Fruit fly (Drosophila melanogaster) whole organism, embryonic: ENCODE results near the gene CG9452.
A peak's percentile ranks its signal among the peaks of the same experiment; 100 is the strongest.

Experiments used
- Adf1 ChIP-seq: fragments of 200-800 bp; sonication (Bioruptor generic); IDR thresholded peaks from 2 replicates; pipeline ENCODE4 v1.3.6; 2022; ENCODE audit warnings: missing biosample characterization, missing genetic modification characterization
- Antp ChIP-seq: fragments of 200-800 bp; sonication (Bioruptor generic); optimal IDR thresholded peaks from 3 replicates; lab custom pipeline; 2016; ENCODE audit warnings: missing biosample characterization, missing genetic modification characterization
- Bteb2 ChIP-seq: fragments of 200-800 bp; sonication (Bioruptor generic); optimal IDR thresholded peaks from 2 replicates; lab custom pipeline; 2016; ENCODE audit warnings: missing biosample characterization, missing genetic modification characterization
- CG10979 ChIP-seq: fragments of 200-800 bp; sonication (Bioruptor generic); optimal IDR thresholded peaks from 2 replicates; lab custom pipeline; 2018; ENCODE audit warnings: missing biosample characterization, mild to moderate bottlenecking, missing genetic modification characterization, moderate library complexity
- CG11695 ChIP-seq: fragments of 200-800 bp; sonication (Bioruptor generic); IDR thresholded peaks from 3 replicates; pipeline ENCODE4 v1.3.6; 2022; ENCODE audit warnings: missing biosample characterization, missing genetic modification characterization
- CG12071 ChIP-seq: fragments of 200-800 bp; sonication (Bioruptor generic); optimal IDR thresholded peaks from 3 replicates; lab custom pipeline; 2018; ENCODE audit warnings: missing biosample characterization, mild to moderate bottlenecking, missing genetic modification characterization
- CG1233 ChIP-seq: fragments of 200-800 bp; sonication (Bioruptor generic); optimal IDR thresholded peaks from 4 replicates; lab custom pipeline; 2018; ENCODE audit warnings: missing biosample characterization, mild to moderate bottlenecking, missing genetic modification characterization
- CG12659 ChIP-seq: fragments of 200-800 bp; sonication (Bioruptor generic); optimal IDR thresholded peaks from 3 replicates; lab custom pipeline; 2017; ENCODE audit warnings: mild to moderate bottlenecking, missing biosample characterization, missing genetic modification reagents, missing genetic modification characterization
- CG14050 ChIP-seq: fragments of 200-800 bp; sonication (Bioruptor generic); IDR thresholded peaks from 3 replicates; pipeline ENCODE4 v1.3.6; 2022; ENCODE audit warnings: missing biosample characterization, missing genetic modification characterization
- CG15601 ChIP-seq: fragments of 200-800 bp; sonication (Bioruptor generic); optimal IDR thresholded peaks from 3 replicates; lab custom pipeline; 2019; ENCODE audit warnings: missing biosample characterization, mild to moderate bottlenecking, missing genetic modification characterization, moderate library complexity
- CG15696 ChIP-seq: fragments of 200-800 bp; sonication (Bioruptor generic); optimal IDR thresholded peaks from 2 replicates; lab custom pipeline; 2019; ENCODE audit warnings: missing biosample characterization, mild to moderate bottlenecking, missing genetic modification characterization, moderate library complexity
- CG1603 ChIP-seq: fragments of 200-800 bp; sonication (Bioruptor generic); optimal IDR thresholded peaks from 2 replicates; lab custom pipeline; 2019; ENCODE audit warnings: missing biosample characterization, mild to moderate bottlenecking, missing genetic modification characterization, moderate library complexity
- CG16779 ChIP-seq: fragments of 200-800 bp; sonication (Bioruptor generic); IDR thresholded peaks from 2 replicates; pipeline ENCODE4 v1.3.6; 2022; ENCODE audit warnings: missing biosample characterization, missing genetic modification characterization
- CG2120 ChIP-seq: fragments of 200-800 bp; sonication (Bioruptor generic); optimal IDR thresholded peaks from 3 replicates; lab custom pipeline; 2016; ENCODE audit warnings: missing biosample characterization, missing genetic modification characterization
- CG3281 ChIP-seq: fragments of 200-800 bp; sonication (Bioruptor generic); optimal IDR thresholded peaks from 3 replicates; lab custom pipeline; 2017; ENCODE audit warnings: missing biosample characterization, mild to moderate bottlenecking, missing genetic modification characterization
- CG3726 ChIP-seq: fragments of 200-800 bp; sonication (Bioruptor generic); IDR thresholded peaks from 3 replicates; pipeline ENCODE4, ENCODE4 v1.3.6; 2022; ENCODE audit warnings: missing biosample characterization, missing genetic modification characterization
- CG3847 ChIP-seq: fragments of 200-800 bp; sonication (Bioruptor generic); IDR thresholded peaks from 2 replicates; pipeline ENCODE4 v1.3.6; 2022; ENCODE audit warnings: missing biosample characterization, missing genetic modification characterization
- CG4282 ChIP-seq: fragments of 200-800 bp; sonication (Bioruptor generic); optimal IDR thresholded peaks from 2 replicates; lab custom pipeline; 2016; ENCODE audit warnings: missing biosample characterization, missing genetic modification characterization
- CG4404 ChIP-seq: fragments of 200-800 bp; sonication (Bioruptor generic); IDR thresholded peaks from 2 replicates; pipeline ENCODE4 v1.3.6; 2022; ENCODE audit warnings: missing biosample characterization, missing genetic modification characterization
- CG5180 ChIP-seq: fragments of 200-800 bp; sonication (Bioruptor generic); optimal IDR thresholded peaks from 3 replicates; lab custom pipeline; 2017; ENCODE audit warnings: missing biosample characterization, missing genetic modification characterization, mild to moderate bottlenecking, moderate library complexity, missing genetic modification reagents
- CG6254 ChIP-seq: fragments of 200-800 bp; sonication (Bioruptor generic); optimal IDR thresholded peaks from 3 replicates; lab custom pipeline; 2017; ENCODE audit warnings: mild to moderate bottlenecking, missing biosample characterization, missing genetic modification reagents, missing genetic modification characterization
- CG7839 ChIP-seq: fragments of 200-800 bp; sonication (Bioruptor generic); optimal IDR thresholded peaks from 3 replicates; lab custom pipeline; 2018; ENCODE audit warnings: missing biosample characterization, mild to moderate bottlenecking, missing genetic modification characterization, moderate library complexity
- CG8089 ChIP-seq: fragments of 200-800 bp; sonication (Bioruptor generic); optimal IDR thresholded peaks from 3 replicates; lab custom pipeline; 2016; ENCODE audit warnings: missing biosample characterization, missing genetic modification characterization
- CG8478 ChIP-seq: fragments of >200 bp; optimal IDR thresholded peaks from 2 replicates; lab custom pipeline; 2018
- Chrac-16 ChIP-seq: fragments of 200-800 bp; sonication (Bioruptor generic); optimal IDR thresholded peaks from 3 replicates; lab custom pipeline; 2016; ENCODE audit warnings: missing biosample characterization, missing genetic modification characterization
- D19A ChIP-seq: fragments of 200-800 bp; optimal IDR thresholded peaks from 3 replicates; lab custom pipeline; 2019; ENCODE audit warnings: missing biosample characterization, mild to moderate bottlenecking, missing genetic modification characterization, moderate library complexity
- Dll ChIP-seq: fragments of 200-800 bp; sonication (Bioruptor generic); IDR thresholded peaks from 4 replicates; pipeline ENCODE4 v1.3.6; 2022; ENCODE audit warnings: missing biosample characterization, missing genetic modification characterization; ENCODE audit not compliant: partially characterized antibody
- Doc2 ChIP-seq: fragments of 200-800 bp; sonication (Bioruptor generic); IDR thresholded peaks from 2 replicates; pipeline ENCODE4 v1.3.6; 2022; ENCODE audit warnings: missing biosample characterization, missing genetic modification characterization
- Fer1 ChIP-seq: fragments of 200-800 bp; sonication (Bioruptor generic); optimal IDR thresholded peaks from 2 replicates; lab custom pipeline; 2017; ENCODE audit warnings: missing biosample characterization, mild to moderate bottlenecking, missing genetic modification characterization
- Gug ChIP-seq: fragments of 200-800 bp; sonication (Bioruptor generic); IDR thresholded peaks from 4 replicates; pipeline ENCODE4 v1.3.6; 2022; ENCODE audit warnings: missing biosample characterization, missing genetic modification characterization
- HLHmδ ChIP-seq: fragments of 200-800 bp; sonication (Bioruptor generic); optimal IDR thresholded peaks from 2 replicates; lab custom pipeline; 2018; ENCODE audit warnings: missing biosample characterization, mild to moderate bottlenecking, missing genetic modification characterization, moderate library complexity
- NK7.1 ChIP-seq: fragments of 200-800 bp; sonication (Bioruptor generic); optimal IDR thresholded peaks from 3 replicates; lab custom pipeline; 2016; ENCODE audit warnings: missing biosample characterization, missing genetic modification characterization
- Ptx1 ChIP-seq: fragments of 200-800 bp; sonication (Bioruptor generic); IDR thresholded peaks from 2 replicates; pipeline ENCODE4 v1.3.6; 2022; ENCODE audit warnings: missing biosample characterization, missing genetic modification characterization
- Rx ChIP-seq: fragments of 200-800 bp; sonication (Bioruptor generic); IDR thresholded peaks from 2 replicates; pipeline ENCODE4 v1.3.6; 2022; ENCODE audit warnings: missing biosample characterization, missing genetic modification characterization
- al ChIP-seq: fragments of 200-800 bp; sonication (Bioruptor generic); IDR thresholded peaks from 2 replicates; pipeline ENCODE4 v1.3.6; 2022; ENCODE audit warnings: missing biosample characterization, missing genetic modification characterization
- ara ChIP-seq: fragments of 200-800 bp; sonication (Bioruptor generic); IDR thresholded peaks from 2 replicates; pipeline ENCODE4 v1.3.6; 2022; ENCODE audit warnings: missing biosample characterization, missing genetic modification characterization
- btn ChIP-seq: fragments of 200-800 bp; sonication (Bioruptor generic); optimal IDR thresholded peaks from 2 replicates; lab custom pipeline; 2016; ENCODE audit warnings: missing biosample characterization, missing genetic modification characterization
- caup ChIP-seq: fragments of 200-800 bp; sonication (Bioruptor generic); optimal IDR thresholded peaks from 3 replicates; lab custom pipeline; 2017; ENCODE audit warnings: missing biosample characterization, mild to moderate bottlenecking, missing genetic modification characterization, moderate library complexity; ENCODE audit not compliant: severe bottlenecking
- emc ChIP-seq: fragments of 200-800 bp; sonication (Bioruptor generic); optimal IDR thresholded peaks from 2 replicates; lab custom pipeline; 2016; ENCODE audit warnings: missing biosample characterization, missing genetic modification characterization
- exex ChIP-seq: fragments of 200-800 bp; sonication (Bioruptor generic); optimal IDR thresholded peaks from 4 replicates; lab custom pipeline; 2018; ENCODE audit warnings: missing biosample characterization, mild to moderate bottlenecking, missing genetic modification characterization, moderate library complexity
- eyg ChIP-seq: fragments of 200-800 bp; sonication (Bioruptor generic); optimal IDR thresholded peaks from 3 replicates; lab custom pipeline; 2016; ENCODE audit warnings: missing biosample characterization, missing genetic modification characterization
- fd3F ChIP-seq: fragments of 200-800 bp; sonication (Bioruptor generic); optimal IDR thresholded peaks from 2 replicates; lab custom pipeline; 2018; ENCODE audit warnings: missing biosample characterization, mild to moderate bottlenecking, missing genetic modification characterization, moderate library complexity
- gsb ChIP-seq: fragments of 200-800 bp; sonication (Bioruptor generic); IDR thresholded peaks from 2 replicates; pipeline ENCODE4 v1.3.6; 2022; ENCODE audit warnings: missing biosample characterization, missing genetic modification characterization
- lab ChIP-seq: fragments of 200-800 bp; sonication (Bioruptor generic); optimal IDR thresholded peaks from 3 replicates; lab custom pipeline; 2017; ENCODE audit warnings: missing biosample characterization, missing genetic modification characterization, mild to moderate bottlenecking, moderate library complexity, missing genetic modification reagents
- luna ChIP-seq: fragments of 200-800 bp; sonication (Bioruptor generic); optimal IDR thresholded peaks from 2 replicates; lab custom pipeline; 2016; ENCODE audit warnings: missing biosample characterization, missing genetic modification characterization
- mirr ChIP-seq: fragments of 200-800 bp; sonication (Bioruptor generic); optimal IDR thresholded peaks from 3 replicates; lab custom pipeline; 2018; ENCODE audit warnings: missing biosample characterization, mild to moderate bottlenecking, missing genetic modification characterization
- scrt ChIP-seq: fragments of 200-800 bp; sonication (Bioruptor generic); optimal IDR thresholded peaks from 2 replicates; lab custom pipeline; 2018; ENCODE audit warnings: missing biosample characterization, mild to moderate bottlenecking, missing genetic modification characterization, moderate library complexity
- shn ChIP-seq: fragments of 200-800 bp; sonication (Bioruptor generic); optimal IDR thresholded peaks from 3 replicates; lab custom pipeline; 2016; ENCODE audit warnings: missing biosample characterization, missing genetic modification characterization
- stwl ChIP-seq: fragments of 200-800 bp; sonication (Bioruptor generic); optimal IDR thresholded peaks from 3 replicates; lab custom pipeline; 2018; ENCODE audit warnings: missing biosample characterization, mild to moderate bottlenecking, missing genetic modification characterization, moderate library complexity
- unc-4 ChIP-seq: fragments of 200-800 bp; sonication (Bioruptor generic); IDR thresholded peaks from 2 replicates; pipeline ENCODE4 v1.3.6; 2022; ENCODE audit warnings: missing biosample characterization, missing genetic modification characterization; ENCODE audit not compliant: partially characterized antibody
- unpg ChIP-seq: fragments of 200-800 bp; sonication (Bioruptor generic); optimal IDR thresholded peaks from 3 replicates; lab custom pipeline; 2018; ENCODE audit warnings: missing biosample characterization, mild to moderate bottlenecking, missing genetic modification characterization, moderate library complexity

The CG9452 gene

DNA sequence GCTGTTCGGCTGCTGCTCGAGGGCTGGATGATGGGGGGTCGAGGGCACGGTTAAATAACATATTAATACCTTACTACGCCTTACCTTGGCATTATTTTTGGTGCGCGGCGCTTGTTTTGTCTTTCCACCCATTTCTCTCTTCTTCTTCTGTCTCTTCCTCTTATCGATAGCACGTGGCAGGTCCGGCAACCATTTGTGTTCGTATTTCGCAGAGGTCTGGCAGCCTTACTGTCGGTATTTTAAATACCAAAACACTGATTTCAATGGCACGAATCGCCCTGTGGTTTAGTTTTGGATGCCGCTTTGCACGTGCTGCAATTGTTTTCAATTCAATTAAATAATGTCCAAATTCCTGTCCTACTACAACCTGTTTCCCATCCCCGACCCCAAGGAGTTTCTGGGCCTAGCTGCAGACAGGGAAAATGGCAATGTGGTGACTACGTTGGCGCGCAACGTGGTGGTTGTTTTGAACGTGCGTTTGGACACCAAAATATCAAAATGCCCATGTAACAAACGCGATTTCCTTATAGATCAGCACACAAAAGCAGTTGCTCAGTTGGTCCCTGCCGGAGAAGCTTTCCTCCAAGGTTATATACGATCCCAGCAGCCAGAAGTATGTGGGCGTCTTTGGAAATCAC lies 48.6 kb upstream of the CG9452 start, which contains the start of the genes Ltn1 and CG9300 (continued):
- no peak for TF ChIP-seq exex (tag; lab: Kevin White, UChicago)
- no peak for TF ChIP-seq al
- TF ChIP-seq mirr (GFP tag; lab: Kevin White, UChicago), result no peak
- no peak for TF ChIP-seq Fer1 (GFP tag; lab: Kevin White, UChicago)
- no peak for TF ChIP-seq luna (GFP tag; lab: Kevin White, UChicago)
- no peak for TF ChIP-seq CG3726
- no peak for TF ChIP-seq CG5180 (GFP tag; lab: Kevin White, UChicago)
- no peak for TF ChIP-seq CG8089 (GFP tag; lab: Kevin White, UChicago)
- TF ChIP-seq btn (GFP tag; lab: Kevin White, UChicago), result no peak
- no peak for TF ChIP-seq unpg (GFP tag; lab: Kevin White, UChicago)
- no peak for TF ChIP-seq CG12071 (GFP tag; lab: Kevin White, UChicago)
- TF ChIP-seq stwl, result peak; percentile 81
- no peak for TF ChIP-seq Ptx1
- TF ChIP-seq CG15601 (tag; lab: Kevin White, UChicago), result no peak
- TF ChIP-seq Chrac-16 (GFP tag; lab: Kevin White, UChicago), result no peak
- peak; percentile 32; the same call in 1 of the 2 replicates for TF ChIP-seq ara (GFP tag; lab: Robert Waterston, UW)
- TF ChIP-seq CG4404 (GFP tag; lab: Robert Waterston, UW), result no peak
- no peak for TF ChIP-seq Doc2 (GFP tag; lab: Robert Waterston, UW)
- no peak for TF ChIP-seq CG14050 (GFP tag; lab: Robert Waterston, UW)
- no peak for TF ChIP-seq lab (GFP tag; lab: Kevin White, UChicago)
- no peak for TF ChIP-seq Gug (GFP tag; lab: Robert Waterston, UW)
- TF ChIP-seq shn, result peak; percentile 30
- TF ChIP-seq Bteb2 (GFP tag; lab: Kevin White, UChicago), result no peak
- peak; percentile 23 for TF ChIP-seq Antp (GFP tag; lab: Kevin White, UChicago)
- TF ChIP-seq Dll, result 0 out of 4 replicates have a peak, but pooled peaks have one; percentile 42
- TF ChIP-seq Adf1 (GFP tag; lab: Robert Waterston, UW), result no peak
- no peak for TF ChIP-seq CG10979 (tag; lab: Kevin White, UChicago)
- no peak for TF ChIP-seq eyg (GFP tag; lab: Kevin White, UChicago)
- peak; percentile 86 for TF ChIP-seq CG3847 (GFP tag; lab: Robert Waterston, UW)
- TF ChIP-seq CG15696 (tag; lab: Kevin White, UChicago), result no peak
- TF ChIP-seq CG12659 (GFP tag; lab: Kevin White, UChicago), result peak; percentile 77
- peak; percentile 57; the same call in 1 of the 2 replicates for TF ChIP-seq unc-4 (GFP tag; lab: Robert Waterston, UW)
- peak; percentile 74 for TF ChIP-seq HLHmδ (GFP tag; lab: Kevin White, UChicago)
- no peak for TF ChIP-seq CG16779
- TF ChIP-seq NK7.1 (GFP tag; lab: Kevin White, UChicago), result no peak
- no peak for TF ChIP-seq CG4282
- TF ChIP-seq CG3281 (GFP tag; lab: Kevin White, UChicago), result no peak
- TF ChIP-seq CG2120 (GFP tag; lab: Kevin White, UChicago), result no peak
- no peak for TF ChIP-seq scrt (GFP tag; lab: Kevin White, UChicago)
- no peak for TF ChIP-seq CG7839
- no peak for TF ChIP-seq caup (GFP tag; lab: Kevin White, UChicago)
- TF ChIP-seq CG11695 (GFP tag; lab: Robert Waterston, UW), result 0 out of 3 replicates have a peak, but pooled peaks have one; percentile 14
- no peak for TF ChIP-seq CG1603 (tag; lab: Kevin White, UChicago)
- peak; percentile 100 for TF ChIP-seq CG6254 (GFP tag; lab: Kevin White, UChicago)
- no peak for TF ChIP-seq Rx (GFP tag; lab: Robert Waterston, UW)
- TF ChIP-seq emc (GFP tag; lab: Kevin White, UChicago), result no peak
- TF ChIP-seq gsb (GFP tag; lab: Robert Waterston, UW), result no peak
- no peak for TF ChIP-seq D19A (tag; lab: Kevin White, UChicago)
- no peak for TF ChIP-seq CG1233 (GFP tag; lab: Kevin White, UChicago)
- TF ChIP-seq fd3F, result no peak
- no peak for TF ChIP-seq CG8478 (lab: Kevin White, UChicago)
